Fruit fly (Drosophila melanogaster): Measurements from ENCODE around the gene CG18417.
A peak's percentile ranks its signal among the peaks of the same experiment; 100 is the strongest.

The CG18417 gene

DNA sequence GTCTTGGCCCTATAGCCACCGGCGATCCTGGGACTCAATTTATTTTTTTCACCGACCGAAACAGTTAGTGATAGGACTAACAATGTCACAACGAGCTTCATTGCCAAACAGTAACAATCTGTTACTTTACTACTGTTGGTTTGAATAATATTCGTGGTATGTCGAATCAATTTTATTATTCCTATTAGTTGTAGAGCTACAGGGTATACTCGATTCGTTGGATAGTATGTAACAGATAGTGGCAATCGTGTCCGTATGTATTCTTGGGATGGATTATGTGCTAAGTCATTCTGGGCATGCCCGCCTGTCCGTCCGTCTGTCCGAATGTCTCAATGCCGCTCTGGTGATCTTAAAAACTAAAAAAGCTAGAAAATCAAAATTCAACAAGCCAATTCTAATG lies 39.4 kb downstream of the CG18417 start, which contains the start of gene sphinx1:
Gene sphinx1, minus strand, starts transcription at position 101 of the 400 bp plus-strand sequence.
- TF ChIP-seq Abd-B (GFP tag; optimal IDR thresholded peaks at IDR 0.05) (no peak), Hmr (GFP tag; optimal IDR thresholded peaks at IDR 0.05) (no peak), Asciz (GFP tag; optimal IDR thresholded peaks at IDR 0.05) (no peak), H2.0 (GFP tag; IDR thresholded peaks at IDR 0.05) (no peak), knrl (GFP tag; IDR thresholded peaks at IDR 0.05; ENCODE audit: partially characterized antibody) (no peak), lmd (GFP tag; IDR thresholded peaks at IDR 0.05) (no peak), sna (GFP tag; IDR thresholded peaks at IDR 0.05; ENCODE audit: partially characterized antibody) (no peak), pfk (GFP tag; optimal IDR thresholded peaks at IDR 0.05) (no peak), Meics (GFP tag; optimal IDR thresholded peaks at IDR 0.05) (no peak), gfzf (GFP tag; optimal IDR thresholded peaks at IDR 0.05) (no peak), CG7372 (GFP tag; IDR thresholded peaks at IDR 0.05) (no peak), CG2712 (tag; optimal IDR thresholded peaks at IDR 0.05) (no peak), Mad (GFP tag; optimal IDR thresholded peaks at IDR 0.05) (no peak), dan (GFP tag; IDR thresholded peaks at IDR 0.05) (no peak), Oaz (GFP tag; IDR thresholded peaks at IDR 0.05) (no peak), z (GFP tag; IDR thresholded peaks at IDR 0.05) (no peak), CG6254 (GFP tag; optimal IDR thresholded peaks at IDR 0.05) (no peak)

DNA sequence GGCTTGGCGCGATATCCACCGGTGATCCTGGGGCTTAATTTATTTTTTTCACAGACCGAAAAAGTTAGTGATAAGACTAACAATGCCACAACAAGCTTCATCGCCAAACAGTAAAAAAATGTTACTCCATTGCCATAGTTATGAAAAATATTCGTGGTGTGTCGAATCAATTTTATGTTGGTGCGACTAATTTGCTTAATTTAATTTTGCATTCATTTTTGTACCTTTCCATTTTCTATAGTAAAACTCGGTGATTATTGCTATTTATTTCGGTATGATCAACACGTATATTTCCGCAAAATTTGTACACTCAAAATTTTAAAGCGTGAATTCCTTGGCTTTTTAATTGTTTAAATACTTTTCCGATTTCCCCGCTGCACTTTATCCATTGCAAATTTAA lies 40.8 kb downstream of the CG18417 start, which contains the start of gene sphinx2:
Gene sphinx2, minus strand, starts transcription at position 101 of the 400 bp plus-strand sequence.
- peak; percentile 18 for TF ChIP-seq sens (GFP tag)
- TF ChIP-seq Lhr (GFP tag; optimal IDR thresholded peaks at IDR 0.05), result no peak
- no peak for TF ChIP-seq GATAe (GFP tag; conservative IDR thresholded peaks at IDR 0.05)
- no peak for TF ChIP-seq CG12155 (GFP tag; optimal IDR thresholded peaks at IDR 0.05)
- TF ChIP-seq CG14014 (GFP tag; IDR thresholded peaks at IDR 0.05), result no peak
- no peak for TF ChIP-seq Max (GFP tag; optimal IDR thresholded peaks at IDR 0.05)
- no peak for TF ChIP-seq Hmr (GFP tag; optimal IDR thresholded peaks at IDR 0.05)

DNA sequence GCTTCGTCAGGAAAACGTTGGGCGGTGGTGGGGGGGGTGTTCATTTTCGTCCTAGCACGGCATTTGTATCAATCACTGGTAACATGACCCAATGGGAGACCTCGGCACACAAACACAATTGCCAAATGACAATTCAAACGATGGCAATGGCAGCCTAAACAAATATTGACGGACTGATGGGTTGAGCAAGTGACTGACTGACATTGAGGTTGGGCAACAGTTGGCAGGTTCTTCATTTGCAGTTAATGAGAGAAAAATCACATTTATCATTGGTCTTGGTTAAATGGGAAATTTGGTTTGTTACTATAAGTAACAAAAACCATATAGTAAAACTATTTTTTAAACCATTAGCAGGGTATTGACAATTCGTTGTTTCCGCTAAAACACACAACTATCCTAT lies 49.2 kb downstream of the CG18417 start:
- TF ChIP-seq D19A (tag; optimal IDR thresholded peaks at IDR 0.05) (peak; percentile 64), croc (GFP tag; conservative IDR thresholded peaks at IDR 0.05) (no peak), CG8281 (tag; optimal IDR thresholded peaks at IDR 0.05) (peak; percentile 94)

DNA sequence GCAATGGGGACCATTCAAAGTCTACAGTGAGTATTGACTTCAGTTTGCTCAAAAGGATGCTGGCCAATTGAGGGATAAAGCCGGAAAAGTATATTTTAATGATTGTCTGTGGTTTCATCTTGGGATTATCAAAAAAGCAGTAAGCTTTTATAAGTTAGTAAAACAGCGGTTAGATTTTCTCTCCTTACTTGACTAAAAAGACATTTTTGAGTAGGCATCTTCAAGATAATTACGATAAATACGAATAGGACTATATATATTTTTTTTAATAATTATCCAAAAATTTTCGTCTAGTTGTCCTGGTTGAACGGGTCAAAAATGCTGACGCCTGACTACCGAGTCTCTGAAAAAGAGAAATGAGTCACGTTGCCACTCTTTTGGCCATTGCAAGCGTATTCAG lies 50.7 kb downstream of the CG18417 start, which contains the start of gene CG33278:
Gene CG33278, plus strand, starts transcription at position 301 of the 400 bp plus-strand sequence.
- no peak for TF ChIP-seq CG30020 (tag; optimal IDR thresholded peaks at IDR 0.05)
- TF ChIP-seq Stat92E (GFP tag; optimal IDR thresholded peaks at IDR 0.05), result no peak
- no peak for TF ChIP-seq CG43689 (GFP tag; IDR thresholded peaks at IDR 0.05)
- no peak for TF ChIP-seq exex (tag; optimal IDR thresholded peaks at IDR 0.05)
- no peak for TF ChIP-seq psq (GFP tag; optimal IDR thresholded peaks at IDR 0.05)
- TF ChIP-seq nmo (GFP tag; optimal IDR thresholded peaks at IDR 0.05), result no peak
- no peak for TF ChIP-seq gsb (GFP tag; IDR thresholded peaks at IDR 0.05)
- TF ChIP-seq Gsc (GFP tag; IDR thresholded peaks at IDR 0.05), result no peak
- TF ChIP-seq CG31388 (GFP tag; optimal IDR thresholded peaks at IDR 0.05), result no peak

Data from whole organism, embryonic.